Worm (Caenorhabditis elegans): ENCODE data around the gene C26E6.12.

The C26E6.12 gene

ce11 chrIII:4887291-4887690 lies 44.8 kb downstream of the C26E6.12 start, which contains the start of gene clec-6:
Gene clec-6 (minus strand): TSS chrIII:4887444.
- TF ChIP-seq elt-2 (tag; optimal IDR thresholded peaks at IDR 0.05) (peak; percentile 51), nhr-28 (tag; optimal IDR thresholded peaks at IDR 0.05) (no peak)

ce11 chrIII:4883429-4883828 lies 48.6 kb downstream of the C26E6.12 start, which contains the start of gene clec-5:
Gene clec-5 (minus strand): TSS chrIII:4883606.
- peak; percentile 29 for TF ChIP-seq jun-1 (tag; optimal IDR thresholded peaks at IDR 0.05)
- no peak for TF ChIP-seq lin-14 (GFP tag; optimal IDR thresholded peaks at IDR 0.05)
- TF ChIP-seq elt-2 (tag; optimal IDR thresholded peaks at IDR 0.05): peak; percentile 40
- no peak for TF ChIP-seq zag-1 (tag; optimal IDR thresholded peaks at IDR 0.05)

ce11 chrIII:4881955-4882354 lies 50.1 kb downstream of the C26E6.12 start:
- no peak for TF ChIP-seq elt-3 (tag; optimal IDR thresholded peaks at IDR 0.05)
- peak; percentile 55 for TF ChIP-seq elt-2 (tag; optimal IDR thresholded peaks at IDR 0.05)
- TF ChIP-seq sox-4 (tag; optimal IDR thresholded peaks at IDR 0.05): no peak
- TF ChIP-seq efl-1 (optimal IDR thresholded peaks at IDR 0.05): no peak
- TF ChIP-seq efl-1 (GFP tag; optimal IDR thresholded peaks at IDR 0.05 in 1 of 2): peak in 1 of 2 experiments; percentile 70

Measured in whole organism, L1 larva.